Worm (Caenorhabditis elegans): Measurements from ENCODE around the gene ZK1290.5.

ZK1290.5 gene

DNA sequence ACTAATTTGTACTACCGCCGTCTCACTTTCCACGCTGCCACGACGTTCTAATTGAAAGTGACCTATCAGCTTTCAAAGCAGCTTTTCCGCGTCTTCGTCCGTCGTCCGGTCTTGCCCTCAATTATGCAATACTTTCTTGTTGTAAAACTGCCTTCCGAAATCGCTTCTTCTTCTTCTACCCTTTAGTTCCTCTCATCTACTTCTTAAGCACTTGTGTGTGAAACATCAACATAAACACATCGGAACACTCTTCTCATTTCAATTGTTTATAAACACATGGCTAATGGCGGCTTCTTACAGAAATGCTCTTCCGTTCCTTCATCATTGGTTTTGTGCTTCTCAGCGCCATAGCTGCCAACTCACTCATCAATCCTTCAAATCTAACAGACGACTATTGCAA, 40.9 kb downstream of the ZK1290.5 start, which contains the start of gene F35D2.3:
Gene F35D2.3, plus strand, starts transcription at position 301 of the 400 bp plus-strand sequence.
- TF ChIP-seq ZK337.2 (GFP tag; IDR thresholded peaks at IDR 0.05) = no peak
- no peak for TF ChIP-seq F49E8.2 (tag; optimal IDR thresholded peaks at IDR 0.05; ENCODE audit: borderline replicate concordance)
- no peak for TF ChIP-seq nhr-77 (tag; optimal IDR thresholded peaks at IDR 0.05)
- no peak for TF ChIP-seq aly-2 (tag; optimal IDR thresholded peaks at IDR 0.05)
- no peak for TF ChIP-seq nhr-48 (tag; optimal IDR thresholded peaks at IDR 0.05)
- no peak for TF ChIP-seq nhr-42 (GFP tag; IDR thresholded peaks at IDR 0.05)
- no peak for TF ChIP-seq Y48G9A.11 (GFP tag; IDR thresholded peaks at IDR 0.05)
- TF ChIP-seq nhr-6 (tag; optimal IDR thresholded peaks at IDR 0.05) = no peak
- TF ChIP-seq unc-130 (GFP tag; optimal IDR thresholded peaks at IDR 0.05) = no peak
- no peak for TF ChIP-seq egl-43 (GFP tag; IDR thresholded peaks at IDR 0.05)
- TF ChIP-seq Y75B8A.6 (GFP tag; IDR thresholded peaks at IDR 0.05) = no peak
- no peak for TF ChIP-seq Y5F2A.4 (GFP tag; optimal IDR thresholded peaks at IDR 0.05)
- TF ChIP-seq egl-27 (tag; optimal IDR thresholded peaks at IDR 0.05) = no peak
- TF ChIP-seq daf-12 (tag; optimal IDR thresholded peaks at IDR 0.05) = no peak
- no peak for TF ChIP-seq zfp-2 (tag; optimal IDR thresholded peaks at IDR 0.05)
- no peak for TF ChIP-seq jun-1 (tag; optimal IDR thresholded peaks at IDR 0.05)
- TF ChIP-seq nhr-102 (tag; optimal IDR thresholded peaks at IDR 0.05) = no peak
- TF ChIP-seq saeg-2 (GFP tag; IDR thresholded peaks at IDR 0.05) = no peak
- TF ChIP-seq ceh-62 (tag; optimal IDR thresholded peaks at IDR 0.05) = no peak

DNA sequence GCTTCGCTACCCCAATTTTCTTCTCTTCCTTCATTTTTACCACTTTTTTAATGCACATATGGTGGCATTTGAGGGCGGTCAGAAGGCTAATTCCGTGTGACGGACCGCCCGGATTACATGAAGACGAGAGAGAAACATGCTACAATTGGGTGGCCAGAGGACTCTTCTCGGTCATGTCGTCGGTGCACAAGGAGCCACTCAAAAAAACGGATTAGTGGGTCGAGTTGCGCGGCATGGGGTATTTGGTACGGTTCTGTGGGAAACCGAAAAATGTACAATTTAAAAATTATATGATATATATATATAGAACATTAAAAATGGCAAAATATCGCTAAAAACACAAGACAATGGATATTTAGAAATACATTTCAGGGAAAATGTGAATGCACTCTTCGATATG, 41.4 kb downstream of the ZK1290.5 start:
- no peak for TF ChIP-seq lin-39 (tag; optimal IDR thresholded peaks at IDR 0.05)
- 0 out of 4 replicates have a peak, but pooled peaks of 1 of the 2 experiments have one; percentile 13 for TF ChIP-seq madf-5 (GFP tag; IDR thresholded peaks at IDR 0.05)
- TF ChIP-seq set-16 (GFP tag; IDR thresholded peaks at IDR 0.05) = no peak
- no peak for TF ChIP-seq madf-9 (GFP tag; conservative IDR thresholded peaks at IDR 0.05)
- TF ChIP-seq mxl-2 (GFP tag; conservative IDR thresholded peaks at IDR 0.05) = no peak

DNA sequence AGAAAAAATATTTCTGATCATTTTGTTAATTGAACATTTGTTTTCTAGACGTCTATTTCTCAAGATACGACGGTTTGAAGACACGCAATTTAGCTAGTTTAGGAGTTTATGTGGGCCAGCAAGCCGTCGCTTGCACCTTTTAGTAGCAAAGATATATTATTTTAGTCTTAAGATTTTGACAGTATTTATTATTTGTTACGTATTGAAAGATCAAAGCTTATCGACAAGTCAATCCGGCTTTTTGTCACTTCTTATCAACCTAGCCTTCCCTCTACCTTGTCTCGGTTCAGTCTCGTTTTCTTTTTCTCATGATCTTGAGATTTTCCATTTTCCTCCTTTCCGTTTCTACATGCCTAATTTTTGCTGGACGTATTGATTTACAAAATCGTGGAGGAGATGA, 44.7 kb downstream of the ZK1290.5 start, which contains the start of gene F35D2.2:
Gene F35D2.2, plus strand, starts transcription at position 301 of the 400 bp plus-strand sequence.
- peak; percentile 53 for TF ChIP-seq aha-1 (tag)
- TF ChIP-seq ztf-11 (tag; optimal IDR thresholded peaks at IDR 0.05) = no peak

DNA sequence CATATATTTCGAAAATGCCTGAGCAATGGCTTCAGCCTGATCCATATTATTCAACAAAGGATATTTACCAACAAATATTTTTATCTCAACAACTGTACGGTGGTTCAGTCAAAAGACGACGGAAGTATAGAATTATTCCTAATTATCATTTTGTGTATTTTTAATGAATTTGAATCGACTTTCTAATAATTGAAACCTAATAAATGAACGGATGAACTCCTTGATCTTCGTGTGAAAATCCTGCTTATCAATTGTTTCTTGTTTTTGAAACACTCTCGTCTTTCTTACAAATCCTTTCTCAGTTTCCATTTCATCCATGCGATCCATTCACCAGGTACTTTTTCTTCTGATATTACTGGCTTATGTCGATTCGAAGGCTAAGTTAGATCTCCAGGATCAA, 46.2 kb downstream of the ZK1290.5 start, which contains the start of gene F35D2.1:
Gene F35D2.1, plus strand, starts transcription at position 301 of the 400 bp plus-strand sequence.
- TF ChIP-seq zfp-2 (tag; optimal IDR thresholded peaks at IDR 0.05) (no peak), dmd-9 (GFP tag; IDR thresholded peaks at IDR 0.05) (no peak), R02D3.7 (tag; optimal IDR thresholded peaks at IDR 0.05) (no peak), spr-1 (tag; optimal IDR thresholded peaks at IDR 0.05) (no peak), nhr-25 (tag; optimal IDR thresholded peaks at IDR 0.05; ENCODE audit: borderline replicate concordance, insufficient read depth) (no peak), fkh-10 (GFP tag; optimal IDR thresholded peaks at IDR 0.05) (no peak), lin-1 (GFP tag; IDR thresholded peaks at IDR 0.05) (no peak), hmg-1.1 (GFP tag; IDR thresholded peaks at IDR 0.05) (no peak), aha-1 (tag) (no peak), Y105C5A.15 (GFP tag; IDR thresholded peaks at IDR 0.05) (no peak), pqm-1 (tag; optimal IDR thresholded peaks at IDR 0.05) (no peak), hif-1 (tag; optimal IDR thresholded peaks at IDR 0.05) (no peak), nhr-11 (tag; optimal IDR thresholded peaks at IDR 0.05) (no peak), ceh-62 (tag; optimal IDR thresholded peaks at IDR 0.05) (no peak), ztf-7 (tag; optimal IDR thresholded peaks at IDR 0.05) (no peak)
